Worm (Caenorhabditis elegans) whole organism, L1 larva: ENCODE data around the gene str-200.
"Not testable (repeated sequence)": the region's sequence is repeated elsewhere in the genome, so short reads cannot be mapped to it uniquely, and the experiment has no call there.

Experiments used
- C04F5.9 ChIP-seq: sonication (generic microtip); optimal IDR thresholded peaks from 2 replicates; lab custom pipeline; 2016; ENCODE audit warnings: missing genetic modification characterization, missing compliant biosample characterization
- alr-1 ChIP-seq: fragments of 200-800 bp; sonication (Bioruptor generic); optimal IDR thresholded peaks from 2 replicates; lab custom pipeline; 2018; ENCODE audit warnings: borderline replicate concordance, mild to moderate bottlenecking, missing genetic modification characterization, missing compliant biosample characterization
- ceh-88 ChIP-seq: fragments of 200-800 bp; sonication (Bioruptor generic); IDR thresholded peaks from 2 replicates; pipeline ENCODE4 v1.3.6; 2022; ENCODE audit warnings: missing genetic modification characterization, missing compliant biosample characterization
- egl-27 ChIP-seq, 2 experiments: fragments of 150-350 bp in 1 of 2; sonication (generic microtip); optimal IDR thresholded peaks; 3 replicates each; lab custom pipeline; 2017 to 2018; ENCODE audit warnings: missing biosample characterization in 2 of 2, missing genetic modification characterization in 2 of 2, missing genetic modification reagents in 2 of 2
- elt-2 ChIP-seq: sonication (generic microtip); optimal IDR thresholded peaks from 2 replicates; lab custom pipeline; 2016; ENCODE audit warnings: missing genetic modification characterization, mild to moderate bottlenecking, inconsistent platforms, missing compliant biosample characterization, missing genetic modification reagents
- grh-1 ChIP-seq: fragments of 200-800 bp; sonication (Bioruptor generic); IDR thresholded peaks from 2 replicates; pipeline ENCODE4 v1.3.6; 2022; ENCODE audit warnings: missing genetic modification reagents, missing genetic modification characterization, missing compliant biosample characterization
- hlh-17 ChIP-seq: fragments of 200-800 bp; sonication (Bioruptor generic); optimal IDR thresholded peaks from 2 replicates; lab custom pipeline; 2018; ENCODE audit warnings: missing genetic modification characterization, mild to moderate bottlenecking, missing compliant biosample characterization, moderate library complexity, borderline replicate concordance
- irx-1 ChIP-seq: sonication (generic microtip); optimal IDR thresholded peaks from 2 replicates; lab custom pipeline; 2016; ENCODE audit warnings: missing genetic modification characterization, missing compliant biosample characterization
- lin-39 ChIP-seq: fragments of 150-350 bp; optimal IDR thresholded peaks from 2 replicates; lab custom pipeline; 2014; ENCODE audit warnings: missing biosample characterization, missing genetic modification reagents, missing genetic modification characterization
- mdl-1 ChIP-seq, 2 experiments: fragments of 150-350 bp; optimal IDR thresholded peaks; 2 replicates each; lab custom pipeline; 2014 to 2017; ENCODE audit warnings: missing biosample characterization in 2 of 2, missing genetic modification characterization in 2 of 2, inconsistent platforms in 1 of 2
- mef-2 ChIP-seq: fragments of 150-350 bp; optimal IDR thresholded peaks from 2 replicates; lab custom pipeline; 2014; ENCODE audit warnings: missing biosample characterization, missing genetic modification characterization
- nhr-11 ChIP-seq: fragments of 150-350 bp; optimal IDR thresholded peaks from 2 replicates; lab custom pipeline; 2014; ENCODE audit warnings: missing biosample characterization, missing genetic modification characterization
- nhr-12 ChIP-seq: sonication (generic microtip); optimal IDR thresholded peaks from 2 replicates; lab custom pipeline; 2017; ENCODE audit warnings: missing biosample characterization, missing genetic modification characterization
- nhr-84 ChIP-seq: sonication (generic microtip); optimal IDR thresholded peaks from 2 replicates; lab custom pipeline; 2017; ENCODE audit warnings: missing biosample characterization, missing genetic modification characterization
- snpc-4 ChIP-seq: fragments of 150-350 bp; optimal IDR thresholded peaks from 2 replicates; lab custom pipeline; 2014; ENCODE audit warnings: missing biosample characterization, missing genetic modification characterization
- swsn-7 ChIP-seq: sonication (generic microtip); optimal IDR thresholded peaks from 2 replicates; lab custom pipeline; 2016; ENCODE audit warnings: missing genetic modification characterization, missing compliant biosample characterization
- tbx-2 ChIP-seq: sonication (generic microtip); optimal IDR thresholded peaks from 2 replicates; lab custom pipeline; 2016; ENCODE audit warnings: missing genetic modification characterization, missing compliant biosample characterization
- vab-15 ChIP-seq: sonication (generic microtip); optimal IDR thresholded peaks from 2 replicates; lab custom pipeline; 2017; ENCODE audit warnings: missing genotype, mild to moderate bottlenecking, missing genetic modification characterization, missing compliant biosample characterization
- zip-4 ChIP-seq: fragments of 200-800 bp; sonication (Bioruptor generic); optimal IDR thresholded peaks from 2 replicates; lab custom pipeline; 2018; ENCODE audit warnings: mild to moderate bottlenecking, missing genetic modification characterization, moderate library complexity, missing compliant biosample characterization

Gene str-200

ce11 chrV:17416833-17417232 is 41.1 kb downstream of the str-200 start, which contains the start of gene clc-21:
Gene clc-21, plus strand, starts transcription at chrV:17417133.
- TF ChIP-seq grh-1 (no peak), hlh-17 (no peak), ceh-88 (GFP tag; lab: Robert Waterston, UW) (no peak), nhr-12 (tag; lab: Kevin White, UChicago) (no peak), alr-1 (tag; lab: Kevin White, UChicago) (no peak), zip-4 (GFP tag; lab: Kevin White, UChicago) (no peak), mdl-1 (tag; optimal IDR thresholded peaks at IDR 0.05; lab: Kevin White, UChicago) (no peak), egl-27 (tag; optimal IDR thresholded peaks at IDR 0.05; lab: Kevin White, UChicago) (no peak), mef-2 (tag; lab: Kevin White, UChicago) (no peak), elt-2 (no peak), nhr-84 (tag; lab: Kevin White, UChicago) (no peak), irx-1 (no peak), C04F5.9 (tag; lab: Kevin White, UChicago) (no peak), swsn-7 (tag; lab: Kevin White, UChicago) (no peak), vab-15 (tag; lab: Kevin White, UChicago) (no peak)

ce11 chrV:17414951-17415350 is 43.0 kb downstream of the str-200 start, which contains the start of gene T27C5.12:
Gene T27C5.12, plus strand, starts transcription at chrV:17415251.
- TF ChIP-seq hlh-17: no peak
- no peak for TF ChIP-seq tbx-2

ce11 chrV:17409955-17410354 is 48.0 kb downstream of the str-200 start, which contains the start of gene srh-132:
Gene srh-132, plus strand, starts transcription at chrV:17410255.
- not testable (repeated sequence) for TF ChIP-seq snpc-4; nhr-11 (tag; lab: Kevin White, UChicago); lin-39 (tag; lab: Kevin White, UChicago)
